Worm (Caenorhabditis elegans): ENCODE data around the gene smu-2.

Gene smu-2

DNA sequence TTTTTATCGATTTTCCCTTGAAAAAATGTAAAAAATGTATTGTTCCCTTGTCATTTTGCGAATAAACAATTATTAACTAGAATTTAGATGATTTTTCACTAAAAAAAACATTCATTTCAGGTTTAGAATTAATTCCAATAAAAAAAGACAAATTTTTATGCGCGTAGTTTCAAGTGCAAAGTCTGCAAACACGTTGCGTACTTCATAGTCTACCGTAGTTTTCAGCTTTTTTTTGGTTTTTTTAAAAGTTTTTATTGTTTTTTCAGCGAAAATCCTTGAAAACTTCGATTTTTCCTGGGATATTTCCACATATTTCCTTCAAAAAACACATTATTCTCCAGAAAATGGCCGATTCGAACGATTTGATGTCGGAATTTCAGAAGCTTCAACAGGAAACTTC, 28.7 kb upstream of the smu-2 start, which contains the start of gene C16C8.11:
C16C8.11 (plus strand) TSS at position 188 of the 400 bp plus-strand sequence.
- no peak for TF ChIP-seq hlh-4 (tag; optimal IDR thresholded peaks at IDR 0.05)
- TF ChIP-seq ceh-8 (GFP tag; optimal IDR thresholded peaks at IDR 0.05): no peak
- no peak for TF ChIP-seq mef-2 (tag; optimal IDR thresholded peaks at IDR 0.05)
- TF ChIP-seq C16A3.4 (tag; optimal IDR thresholded peaks at IDR 0.05): no peak
- TF ChIP-seq unc-86 (tag; optimal IDR thresholded peaks at IDR 0.05): no peak
- no peak for TF ChIP-seq aha-1 (tag; optimal IDR thresholded peaks at IDR 0.05)
- TF ChIP-seq nhr-85 (tag): no peak
- no peak for TF ChIP-seq mep-1 (tag; optimal IDR thresholded peaks at IDR 0.05)
- no peak for TF ChIP-seq unc-30 (tag; optimal IDR thresholded peaks at IDR 0.05)
- no peak for TF ChIP-seq tlp-1 (tag; optimal IDR thresholded peaks at IDR 0.05)
- TF ChIP-seq hlh-17 (GFP tag; optimal IDR thresholded peaks at IDR 0.05; ENCODE audit: borderline replicate concordance): no peak
- TF ChIP-seq fkh-8 (tag; optimal IDR thresholded peaks at IDR 0.05): no peak
- no peak for TF ChIP-seq rnt-1 (tag; optimal IDR thresholded peaks at IDR 0.05)

DNA sequence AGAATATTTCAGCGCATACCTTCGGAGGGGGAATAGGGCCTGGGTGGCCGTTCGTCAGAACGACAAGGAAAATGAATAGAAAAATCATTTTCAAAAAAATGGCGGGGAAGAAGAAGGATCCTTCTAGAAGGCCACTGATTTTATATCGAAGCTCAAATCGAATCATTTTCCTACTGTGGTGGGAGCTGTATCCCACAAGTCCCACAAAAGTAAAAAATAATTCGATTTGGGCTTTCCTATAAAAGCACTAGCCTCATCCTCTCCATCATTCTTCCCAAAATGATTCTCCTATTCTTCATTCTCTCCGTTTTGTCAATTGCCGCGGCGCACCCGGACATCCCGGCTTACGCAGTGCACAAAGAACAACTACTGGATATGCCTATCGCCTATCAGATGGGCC, 24.0 kb upstream of the smu-2 start, which contains the start of the genes C16C8.26 and C16C8.19:
C16C8.26 (minus strand) TSS at position 101 of the 400 bp plus-strand sequence.
C16C8.19 (plus strand) TSS at position 279 of the 400 bp plus-strand sequence.
- TF ChIP-seq pqm-1 (tag; optimal IDR thresholded peaks at IDR 0.05): no peak
- no peak for TF ChIP-seq nhr-76 (tag; optimal IDR thresholded peaks at IDR 0.05)
- TF ChIP-seq unc-62 (GFP tag; optimal IDR thresholded peaks at IDR 0.05): no peak
- TF ChIP-seq lin-15B (tag; optimal IDR thresholded peaks at IDR 0.05): no peak
- TF ChIP-seq nhr-20 (tag; optimal IDR thresholded peaks at IDR 0.05): no peak
- TF ChIP-seq tlp-1 (tag; optimal IDR thresholded peaks at IDR 0.05): no peak
- TF ChIP-seq unc-30 (tag; optimal IDR thresholded peaks at IDR 0.05): no peak
- TF ChIP-seq nhr-84 (tag; optimal IDR thresholded peaks at IDR 0.05): no peak
- TF ChIP-seq aly-2 (tag; optimal IDR thresholded peaks at IDR 0.05): no peak
- TF ChIP-seq egl-13 (tag; optimal IDR thresholded peaks at IDR 0.05): no peak
- no peak for TF ChIP-seq ceh-90 (tag; optimal IDR thresholded peaks at IDR 0.05)
- no peak for TF ChIP-seq lin-39 (tag; optimal IDR thresholded peaks at IDR 0.05)
- TF ChIP-seq unc-86 (tag; optimal IDR thresholded peaks at IDR 0.05): no peak
- no peak for TF ChIP-seq lin-13 (GFP tag; optimal IDR thresholded peaks at IDR 0.05)
- no peak for TF ChIP-seq sox-4 (tag; optimal IDR thresholded peaks at IDR 0.05)
- TF ChIP-seq C04F5.9 (tag; optimal IDR thresholded peaks at IDR 0.05): no peak

DNA sequence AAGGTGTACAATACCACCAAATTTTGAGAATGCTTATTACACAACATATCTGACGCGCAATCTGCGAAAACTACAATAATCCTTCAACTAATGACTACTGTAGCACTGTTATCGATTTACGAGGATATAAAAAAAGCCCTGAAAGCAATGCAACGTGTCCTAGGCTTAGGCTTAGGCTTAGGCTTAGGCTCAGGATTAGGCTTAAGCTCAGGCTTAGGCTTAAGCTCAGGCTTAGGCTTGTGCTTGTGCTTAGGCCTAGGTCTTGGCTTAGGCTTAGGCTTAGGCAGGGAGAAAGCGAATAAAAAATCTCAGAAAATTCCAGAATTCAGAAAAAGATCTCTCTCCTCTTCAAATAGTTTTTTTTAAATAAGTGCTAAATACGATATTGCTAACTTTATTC, 23.0 kb upstream of the smu-2 start:
- TF ChIP-seq xbp-1 (tag; optimal IDR thresholded peaks at IDR 0.05): no peak
- TF ChIP-seq vab-15 (tag; optimal IDR thresholded peaks at IDR 0.05): no peak
- TF ChIP-seq ceh-8 (GFP tag; optimal IDR thresholded peaks at IDR 0.05): no peak
- no peak for TF ChIP-seq F16B12.6 (tag; optimal IDR thresholded peaks at IDR 0.05)

DNA sequence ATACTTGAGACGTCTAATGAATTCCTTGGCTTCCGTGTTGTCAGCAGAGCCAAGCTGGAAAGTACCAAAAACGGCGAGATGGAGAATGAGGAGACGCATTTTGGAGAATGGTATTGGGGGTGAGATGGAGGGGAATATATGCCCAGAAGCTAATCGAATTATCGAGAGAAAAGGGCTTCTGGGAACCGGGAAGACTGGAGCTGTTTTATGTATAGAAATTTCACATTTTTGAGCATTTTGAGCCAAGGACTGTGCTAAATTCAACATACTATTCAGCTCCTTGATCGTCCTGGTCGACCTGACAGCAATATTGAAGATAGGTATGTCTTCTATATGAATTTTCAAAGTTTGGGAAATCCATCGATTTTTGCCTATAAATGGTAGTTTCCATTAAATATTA, 22.2 kb upstream of the smu-2 start, which contains the start of gene C16C8.7:
C16C8.7 (minus strand) TSS at position 101 of the 400 bp plus-strand sequence.
- no peak for TF ChIP-seq lin-13 (GFP tag; optimal IDR thresholded peaks at IDR 0.05)
- TF ChIP-seq tbx-2 (tag; optimal IDR thresholded peaks at IDR 0.05): no peak
- no peak for TF ChIP-seq elt-2 (tag; optimal IDR thresholded peaks at IDR 0.05)
- no peak for TF ChIP-seq hlh-4 (tag; optimal IDR thresholded peaks at IDR 0.05)
- no peak for TF ChIP-seq sup-37 (GFP tag; optimal IDR thresholded peaks at IDR 0.05)
- TF ChIP-seq mep-1 (tag; optimal IDR thresholded peaks at IDR 0.05): no peak
- TF ChIP-seq mab-9 (GFP tag; IDR thresholded peaks at IDR 0.05): no peak
- no peak for TF ChIP-seq ceh-82 (tag; optimal IDR thresholded peaks at IDR 0.05)
- no peak for TF ChIP-seq egl-27 (tag; optimal IDR thresholded peaks at IDR 0.05)
- TF ChIP-seq rnt-1 (tag; optimal IDR thresholded peaks at IDR 0.05): no peak
- no peak for TF ChIP-seq efl-1 (optimal IDR thresholded peaks at IDR 0.05)
- TF ChIP-seq efl-1 (GFP tag; optimal IDR thresholded peaks at IDR 0.05 in 1 of 2): no peak
- no peak for TF ChIP-seq pax-3 (tag; optimal IDR thresholded peaks at IDR 0.05)
- no peak for TF ChIP-seq hpl-2 (GFP tag; optimal IDR thresholded peaks at IDR 0.05)
